Worm (Caenorhabditis elegans) whole organism, L4 larva: ENCODE data around the gene F53F4.2.

Experiments used
- D1046.2 ChIP-seq: fragments of 200-800 bp; sonication (Bioruptor generic); IDR thresholded peaks from 2 replicates; pipeline ENCODE4 v1.3.6; 2022; ENCODE audit warnings: missing genetic modification characterization, missing compliant biosample characterization
- T20F7.1 ChIP-seq: fragments of 200-800 bp; sonication (Bioruptor generic); optimal IDR thresholded peaks from 2 replicates; lab custom pipeline; 2018; ENCODE audit warnings: mild to moderate bottlenecking, missing genetic modification characterization, missing compliant biosample characterization
- T26A8.4 ChIP-seq: fragments of 200-800 bp; sonication (Bioruptor generic); IDR thresholded peaks from 2 replicates; pipeline ENCODE4 v1.3.6; 2022; ENCODE audit warnings: missing genetic modification characterization, missing compliant biosample characterization
- Y48G9A.11 ChIP-seq: fragments of 200-800 bp; sonication (Bioruptor generic); IDR thresholded peaks from 2 replicates; pipeline ENCODE4 v1.3.6; 2022; ENCODE audit warnings: missing genetic modification reagents, missing genetic modification characterization, missing compliant biosample characterization
- Y5F2A.4 ChIP-seq: fragments of 200-800 bp; sonication (Bioruptor generic); optimal IDR thresholded peaks from 2 replicates; lab custom pipeline; 2018; ENCODE audit warnings: mild to moderate bottlenecking, missing genetic modification characterization, missing compliant biosample characterization
- ZK546.5 ChIP-seq, 2 experiments: sonication (generic microtip); optimal IDR thresholded peaks; 2 replicates each; lab custom pipeline; 2017; ENCODE audit warnings: missing biosample characterization in 2 of 2, missing genetic modification characterization in 2 of 2
- aha-1 ChIP-seq: fragments of 150-350 bp; peaks from one replicate; lab custom pipeline; 2014; ENCODE audit warnings: missing biosample characterization, missing genetic modification characterization
- ama-1 ChIP-seq: fragments of 150-350 bp; optimal IDR thresholded peaks from 2 replicates; lab custom pipeline; 2014; ENCODE audit warnings: inconsistent platforms, mixed read lengths
- ceh-20 ChIP-seq: fragments of 200-800 bp; sonication (Bioruptor generic); IDR thresholded peaks from 2 replicates; pipeline ENCODE4 v1.3.6; 2022; ENCODE audit warnings: missing genetic modification reagents, missing genetic modification characterization, missing compliant biosample characterization
- ceh-28 ChIP-seq: fragments of 150-350 bp; optimal IDR thresholded peaks from 2 replicates; lab custom pipeline; 2014; ENCODE audit warnings: missing biosample characterization, missing genetic modification reagents, missing genetic modification characterization
- ces-1 ChIP-seq: fragments of 150-350 bp; sonication (generic microtip); optimal IDR thresholded peaks from 4 replicates; lab custom pipeline; 2014; ENCODE audit warnings: missing biosample characterization, missing genetic modification reagents, missing genetic modification characterization
- daf-12 ChIP-seq: fragments of 150-350 bp; optimal IDR thresholded peaks from 2 replicates; lab custom pipeline; 2014; ENCODE audit warnings: missing biosample characterization, missing genetic modification reagents, missing genetic modification characterization
- daf-16 ChIP-seq, 3 experiments: sonication (generic microtip); optimal IDR thresholded peaks; 2 replicates each; lab custom pipeline; 2016 to 2017; ENCODE audit warnings: missing genetic modification characterization in 3 of 3, missing genetic modification reagents in 3 of 3, mild to moderate bottlenecking in 2 of 3, missing compliant biosample characterization in 2 of 3, missing biosample characterization in 1 of 3, moderate library complexity in 1 of 3
- daf-8 ChIP-seq: fragments of 200-800 bp; sonication (Bioruptor generic); IDR thresholded peaks from 2 replicates; pipeline ENCODE4 v1.3.6; 2022; ENCODE audit warnings: missing genetic modification characterization, missing compliant biosample characterization
- dmd-6 ChIP-seq: fragments of 200-800 bp; sonication (Bioruptor generic); IDR thresholded peaks from 2 replicates; pipeline ENCODE4 v1.3.6; 2022; ENCODE audit warnings: missing genetic modification reagents, missing genetic modification characterization, missing compliant biosample characterization
- dve-1 ChIP-seq: sonication (generic microtip); optimal IDR thresholded peaks from 2 replicates; lab custom pipeline; 2017; ENCODE audit warnings: antibody characterized with exemption, mild to moderate bottlenecking, missing genetic modification characterization, missing compliant biosample characterization; ENCODE audit not compliant: insufficient read depth
- hlh-11 ChIP-seq: fragments of 200-800 bp; sonication (Bioruptor generic); optimal IDR thresholded peaks from 2 replicates; lab custom pipeline; 2018; ENCODE audit warnings: mild to moderate bottlenecking, missing genetic modification characterization, missing compliant biosample characterization
- hlh-30 ChIP-seq: sonication (generic microtip); optimal IDR thresholded peaks from 2 replicates; lab custom pipeline; 2017; ENCODE audit warnings: antibody characterized with exemption, mild to moderate bottlenecking, missing genetic modification characterization, missing compliant biosample characterization; ENCODE audit not compliant: insufficient read depth
- hmg-1.1 ChIP-seq: fragments of 200-800 bp; sonication (Bioruptor generic); IDR thresholded peaks from 2 replicates; pipeline ENCODE4 v1.3.6; 2022; ENCODE audit warnings: missing genetic modification reagents, missing genetic modification characterization, missing compliant biosample characterization
- lin-1 ChIP-seq: fragments of 200-800 bp; sonication (Bioruptor generic); IDR thresholded peaks from 2 replicates; pipeline ENCODE4 v1.3.6; 2022; ENCODE audit warnings: missing genetic modification reagents, missing genetic modification characterization, missing compliant biosample characterization
- lin-38 ChIP-seq: fragments of 200-800 bp; sonication (Bioruptor generic); IDR thresholded peaks from 2 replicates; pipeline ENCODE4 v1.3.6; 2022; ENCODE audit warnings: missing genetic modification reagents, missing genetic modification characterization, missing compliant biosample characterization
- lin-39 ChIP-seq: fragments of 150-350 bp; optimal IDR thresholded peaks from 2 replicates; lab custom pipeline; 2014; ENCODE audit warnings: missing biosample characterization, missing genetic modification reagents, missing genetic modification characterization
- lir-3 ChIP-seq: sonication (generic microtip); optimal IDR thresholded peaks from 2 replicates; lab custom pipeline; 2016; ENCODE audit warnings: mild to moderate bottlenecking, missing genetic modification characterization, missing compliant biosample characterization
- lsy-2 ChIP-seq, 2 experiments: fragments of 150-350 bp in 1 of 2; sonication (generic microtip) in 1 of 2; optimal IDR thresholded peaks; 2 replicates each; lab custom pipeline; 2014 to 2017; ENCODE audit warnings: missing biosample characterization in 2 of 2, missing genetic modification characterization in 2 of 2
- madf-9 ChIP-seq: fragments of 200-800 bp; sonication (Bioruptor generic); conservative IDR thresholded peaks from 2 replicates; pipeline ENCODE4 v1.3.6; 2022; ENCODE audit warnings: missing genetic modification reagents, missing genetic modification characterization, missing compliant biosample characterization
- mdl-1 ChIP-seq, 2 experiments: fragments of 150-350 bp in 1 of 2; sonication (generic microtip) in 1 of 2; optimal IDR thresholded peaks; 2 replicates each; lab custom pipeline; 2014 to 2017; ENCODE audit warnings: missing biosample characterization in 2 of 2, missing genetic modification characterization in 2 of 2
- mdt-29 ChIP-seq: fragments of 200-800 bp; sonication (Bioruptor generic); IDR thresholded peaks from 2 replicates; pipeline ENCODE4 v1.3.6; 2022; ENCODE audit warnings: missing genetic modification reagents, missing genetic modification characterization, missing compliant biosample characterization
- mes-2 ChIP-seq: sonication (generic microtip); optimal IDR thresholded peaks from 2 replicates; lab custom pipeline; 2016; ENCODE audit warnings: missing genotype, mild to moderate bottlenecking, missing genetic modification characterization, missing compliant biosample characterization; ENCODE audit not compliant: poor library complexity, severe bottlenecking
- mxl-2 ChIP-seq: fragments of 200-800 bp; sonication (Bioruptor generic); conservative IDR thresholded peaks from 2 replicates; pipeline ENCODE4 v1.3.6; 2022; ENCODE audit warnings: missing genetic modification reagents, missing genetic modification characterization, missing compliant biosample characterization
- nhr-102 ChIP-seq: sonication (generic microtip); optimal IDR thresholded peaks from 2 replicates; lab custom pipeline; 2016; ENCODE audit warnings: mild to moderate bottlenecking, missing genetic modification characterization, moderate library complexity, missing compliant biosample characterization
- nhr-25 ChIP-seq: sonication (generic microtip); optimal IDR thresholded peaks from 2 replicates; lab custom pipeline; 2017; ENCODE audit warnings: missing genetic modification characterization, mild to moderate bottlenecking, missing compliant biosample characterization, antibody characterized with exemption, moderate library complexity, borderline replicate concordance; ENCODE audit not compliant: insufficient read depth
- nhr-42 ChIP-seq: fragments of 200-800 bp; sonication (Bioruptor generic); IDR thresholded peaks from 2 replicates; pipeline ENCODE4 v1.3.6; 2022; ENCODE audit warnings: missing genetic modification characterization, missing compliant biosample characterization
- nhr-48 ChIP-seq: sonication (generic microtip); optimal IDR thresholded peaks from 2 replicates; lab custom pipeline; 2016; ENCODE audit warnings: mild to moderate bottlenecking, missing genetic modification characterization, missing compliant biosample characterization
- php-3 ChIP-seq: fragments of 200-800 bp; sonication (Bioruptor generic); IDR thresholded peaks from 2 replicates; pipeline ENCODE4 v1.3.6; 2022; ENCODE audit warnings: missing genetic modification reagents, missing genetic modification characterization, missing compliant biosample characterization
- rbr-2 ChIP-seq: sonication (generic microtip); optimal IDR thresholded peaks from 2 replicates; lab custom pipeline; 2016; ENCODE audit warnings: missing genotype, missing genetic modification characterization, missing compliant biosample characterization
- saeg-2 ChIP-seq: fragments of 200-800 bp; sonication (Bioruptor generic); IDR thresholded peaks from 2 replicates; pipeline ENCODE4 v1.3.6; 2022; ENCODE audit warnings: missing genetic modification reagents, missing genetic modification characterization, missing compliant biosample characterization
- spr-1 ChIP-seq: sonication (generic microtip); optimal IDR thresholded peaks from 2 replicates; lab custom pipeline; 2016; ENCODE audit warnings: mild to moderate bottlenecking, missing genetic modification characterization, missing compliant biosample characterization
- spr-3 ChIP-seq: fragments of 200-800 bp; sonication (Bioruptor generic); optimal IDR thresholded peaks from 2 replicates; lab custom pipeline; 2018; ENCODE audit warnings: mild to moderate bottlenecking, missing genetic modification characterization, missing compliant biosample characterization
- tag-97 ChIP-seq: fragments of 200-800 bp; sonication (Bioruptor generic); IDR thresholded peaks from 2 replicates; pipeline ENCODE4 v1.3.6; 2022; ENCODE audit warnings: missing genetic modification characterization, missing compliant biosample characterization
- tra-1 ChIP-seq: fragments of 200-800 bp; sonication (Bioruptor generic); IDR thresholded peaks from 2 replicates; pipeline ENCODE4 v1.3.6; 2022; ENCODE audit warnings: missing genetic modification reagents, missing genetic modification characterization, missing compliant biosample characterization
- unc-62 ChIP-seq, 3 experiments: fragments of 150-350 bp in 1 of 3; sonication (generic microtip); optimal IDR thresholded peaks in 2 of 3; peaks in 1 of 3; 1 replicate in 1 of 3; 2 replicates in 2 of 3; lab custom pipeline; 2014 to 2017; ENCODE audit warnings: missing biosample characterization in 3 of 3, missing genetic modification characterization in 3 of 3, missing genetic modification reagents in 3 of 3, missing genotype in 1 of 3
- zfp-2 ChIP-seq: sonication (generic microtip); optimal IDR thresholded peaks from 2 replicates; lab custom pipeline; 2016; ENCODE audit warnings: mild to moderate bottlenecking, missing genetic modification characterization, missing compliant biosample characterization
- zip-11 ChIP-seq: fragments of 200-800 bp; sonication (Bioruptor generic); IDR thresholded peaks from 2 replicates; pipeline ENCODE4 v1.3.6; 2022; ENCODE audit warnings: missing genetic modification characterization, missing compliant biosample characterization

F53F4.2 gene

DNA sequence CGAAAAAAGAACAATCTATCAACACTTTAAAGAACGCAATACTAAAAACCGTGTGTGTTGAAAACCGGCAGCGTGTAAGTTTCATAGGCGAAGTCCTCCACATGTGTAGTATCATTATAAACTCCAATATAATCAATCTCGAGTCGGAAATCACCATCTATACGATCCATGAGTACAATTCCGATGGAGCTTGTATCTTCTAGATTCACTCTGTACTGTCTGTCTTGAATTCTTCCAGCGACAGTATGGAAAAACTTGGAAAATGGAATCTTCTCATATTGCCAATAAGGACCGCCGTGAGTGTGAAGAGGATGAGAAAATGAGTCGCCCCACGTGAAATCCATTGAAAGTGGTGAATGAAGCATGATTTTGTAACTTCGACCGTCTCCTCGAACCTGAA lies 22.4 kb downstream of the F53F4.2 start:
- 0 out of 2 replicates have a peak, but pooled peaks have one; percentile 21 for TF ChIP-seq mxl-2 (GFP tag; lab: Robert Waterston, UW)
- peak; percentile 46; the same call in 1 of the 2 replicates for TF ChIP-seq tra-1 (GFP tag; lab: Robert Waterston, UW)
- 0 out of 2 replicates have a peak, but pooled peaks have one; percentile 42 for TF ChIP-seq dmd-6 (GFP tag; lab: Robert Waterston, UW)
- TF ChIP-seq dve-1 = peak; percentile 36
- no peak for TF ChIP-seq zfp-2 (tag; lab: Kevin White, UChicago)
- no peak for TF ChIP-seq ZK546.5 (tag; optimal IDR thresholded peaks at IDR 0.05; lab: Kevin White, UChicago)
- peak; percentile 31 for TF ChIP-seq nhr-48
- TF ChIP-seq lsy-2 (tag; optimal IDR thresholded peaks at IDR 0.05; lab: Kevin White, UChicago) = peak in 1 of 2 experiments; percentile 14
- TF ChIP-seq T26A8.4 (GFP tag; lab: Robert Waterston, UW) = peak; percentile 74; the same call in 1 of the 2 replicates
- peak; percentile 7 for TF ChIP-seq spr-3 (GFP tag; lab: Kevin White, UChicago)
- TF ChIP-seq hlh-11 (tag; lab: Kevin White, UChicago) = peak; percentile 30
- TF ChIP-seq lin-38 (GFP tag; lab: Robert Waterston, UW) = peak; percentile 69
- TF ChIP-seq D1046.2 (GFP tag; lab: Robert Waterston, UW) = 0 out of 2 replicates have a peak, but pooled peaks have one; percentile 9
- TF ChIP-seq hmg-1.1 = no peak
- no peak for TF ChIP-seq lin-39 (tag; lab: Kevin White, UChicago)
- peak in 1 of 2 experiments; percentile 22 for TF ChIP-seq unc-62 (GFP tag; optimal IDR thresholded peaks at IDR 0.05 in 1 of 2; lab: Kevin White, UChicago)
- TF ChIP-seq unc-62 (tag; optimal IDR thresholded peaks at IDR 0.05; lab: Kevin White, UChicago) = no peak
- TF ChIP-seq ces-1 (GFP tag; lab: Kevin White, UChicago) = no peak
- no peak for TF ChIP-seq daf-16 (GFP tag; optimal IDR thresholded peaks at IDR 0.05; lab: Kevin White, UChicago)
- peak; percentile 25 for TF ChIP-seq daf-16 (tag; optimal IDR thresholded peaks at IDR 0.05; lab: Kevin White, UChicago)
- 0 out of 2 replicates have a peak, but pooled peaks have one; percentile 64 for TF ChIP-seq saeg-2 (GFP tag; lab: Robert Waterston, UW)
- TF ChIP-seq mes-2 (tag; lab: Kevin White, UChicago) = peak; percentile 45
- peak; percentile 32; the same call in 1 of the 2 replicates for TF ChIP-seq mdt-29 (GFP tag; lab: Robert Waterston, UW)
- TF ChIP-seq aha-1 = peak; percentile 88
- peak; percentile 23 for TF ChIP-seq nhr-102
- peak; percentile 40 for TF ChIP-seq T20F7.1
- peak; percentile 65 for TF ChIP-seq ama-1 (lab: Kevin White, UChicago)
- peak; percentile 23; the same call in 1 of the 2 replicates for TF ChIP-seq nhr-42 (GFP tag; lab: Robert Waterston, UW)
- 0 out of 2 replicates have a peak, but pooled peaks have one; percentile 32 for TF ChIP-seq php-3 (GFP tag; lab: Robert Waterston, UW)
- TF ChIP-seq daf-8 (GFP tag; lab: Robert Waterston, UW) = no peak
- TF ChIP-seq, all 104 proteins: peak for 22

DNA sequence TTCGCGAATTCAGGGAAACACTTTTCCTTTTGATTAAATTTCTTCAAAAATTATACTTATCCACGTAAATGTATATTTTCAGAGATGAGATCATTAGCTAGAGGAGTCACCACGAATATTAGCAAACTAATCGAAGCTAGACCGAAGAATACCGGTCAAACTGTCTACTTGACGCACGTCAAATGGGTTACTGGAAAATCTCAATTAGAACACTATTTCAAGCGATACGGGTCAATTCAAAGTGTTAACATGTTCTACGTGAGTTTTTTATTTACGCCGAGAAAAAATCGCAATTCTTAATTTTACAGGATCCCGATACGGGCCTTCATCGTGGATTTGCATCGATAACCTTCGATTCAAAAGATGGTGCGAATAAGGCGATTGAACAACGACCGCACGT lies 23.6 kb downstream of the F53F4.2 start, which contains the start of gene slrp-1:
slrp-1 (plus strand) TSS at position 83 of the 400 bp plus-strand sequence.
- TF ChIP-seq ces-1 (GFP tag; lab: Kevin White, UChicago) (no peak), nhr-25 (no peak), Y48G9A.11 (GFP tag; lab: Robert Waterston, UW) (0 out of 2 replicates have a peak, but pooled peaks have one; percentile 58), ZK546.5 (tag; optimal IDR thresholded peaks at IDR 0.05; lab: Kevin White, UChicago) (no peak), T20F7.1 (no peak), aha-1 (no peak), spr-1 (tag; lab: Kevin White, UChicago) (no peak)
- TF ChIP-seq, all 104 proteins: peak for 1

DNA sequence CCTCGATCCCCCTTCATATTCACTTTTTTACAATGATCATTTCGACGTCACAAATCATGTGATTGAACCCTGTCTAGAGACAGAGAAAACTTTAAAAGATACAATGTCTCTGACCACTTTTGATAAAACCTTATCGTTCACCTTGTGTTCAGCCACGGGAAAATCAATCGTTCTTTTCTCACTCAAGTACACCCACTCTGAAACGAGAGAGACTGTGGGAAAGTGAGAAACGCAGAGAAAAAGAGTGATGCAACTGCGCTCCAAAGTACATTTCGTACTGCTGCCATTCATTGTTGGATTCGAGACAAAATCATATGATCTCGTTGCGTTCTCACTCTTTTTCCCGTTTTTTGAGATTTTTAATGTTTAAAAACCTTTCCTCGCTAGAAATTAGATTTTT lies 24.2 kb downstream of the F53F4.2 start:
- TF ChIP-seq ceh-28 (tag; lab: Kevin White, UChicago) (no peak), zip-11 (no peak), ceh-20 (peak; percentile 68), daf-12 (no peak), dve-1 (peak; percentile 99), rbr-2 (tag; lab: Kevin White, UChicago) (peak; percentile 78), hlh-11 (tag; lab: Kevin White, UChicago) (peak; percentile 97), lin-1 (GFP tag; lab: Robert Waterston, UW) (peak; percentile 54; the same call in 1 of the 2 replicates), tag-97 (GFP tag; lab: Robert Waterston, UW) (no peak), mdl-1 (tag; optimal IDR thresholded peaks at IDR 0.05; lab: Kevin White, UChicago) (peak in 1 of 2 experiments; percentile 72), hlh-30 (tag; lab: Kevin White, UChicago) (peak; percentile 99), nhr-42 (GFP tag; lab: Robert Waterston, UW) (0 out of 2 replicates have a peak, but pooled peaks have one; percentile 65), spr-3 (GFP tag; lab: Kevin White, UChicago) (peak; percentile 8), madf-9 (GFP tag; lab: Robert Waterston, UW) (no peak), daf-16 (GFP tag; optimal IDR thresholded peaks at IDR 0.05; lab: Kevin White, UChicago) (peak in 1 of 2 experiments; percentile 33), daf-16 (tag; optimal IDR thresholded peaks at IDR 0.05; lab: Kevin White, UChicago) (peak; percentile 69), Y5F2A.4 (GFP tag; lab: Kevin White, UChicago) (no peak), ZK546.5 (tag; optimal IDR thresholded peaks at IDR 0.05; lab: Kevin White, UChicago) (no peak), lir-3 (tag; lab: Kevin White, UChicago) (no peak)
